Fruit fly (Drosophila melanogaster): ENCODE measurements around the gene MED24.
A peak's percentile ranks its signal among the peaks of the same experiment; 100 is the strongest.

Gene MED24

DNA sequence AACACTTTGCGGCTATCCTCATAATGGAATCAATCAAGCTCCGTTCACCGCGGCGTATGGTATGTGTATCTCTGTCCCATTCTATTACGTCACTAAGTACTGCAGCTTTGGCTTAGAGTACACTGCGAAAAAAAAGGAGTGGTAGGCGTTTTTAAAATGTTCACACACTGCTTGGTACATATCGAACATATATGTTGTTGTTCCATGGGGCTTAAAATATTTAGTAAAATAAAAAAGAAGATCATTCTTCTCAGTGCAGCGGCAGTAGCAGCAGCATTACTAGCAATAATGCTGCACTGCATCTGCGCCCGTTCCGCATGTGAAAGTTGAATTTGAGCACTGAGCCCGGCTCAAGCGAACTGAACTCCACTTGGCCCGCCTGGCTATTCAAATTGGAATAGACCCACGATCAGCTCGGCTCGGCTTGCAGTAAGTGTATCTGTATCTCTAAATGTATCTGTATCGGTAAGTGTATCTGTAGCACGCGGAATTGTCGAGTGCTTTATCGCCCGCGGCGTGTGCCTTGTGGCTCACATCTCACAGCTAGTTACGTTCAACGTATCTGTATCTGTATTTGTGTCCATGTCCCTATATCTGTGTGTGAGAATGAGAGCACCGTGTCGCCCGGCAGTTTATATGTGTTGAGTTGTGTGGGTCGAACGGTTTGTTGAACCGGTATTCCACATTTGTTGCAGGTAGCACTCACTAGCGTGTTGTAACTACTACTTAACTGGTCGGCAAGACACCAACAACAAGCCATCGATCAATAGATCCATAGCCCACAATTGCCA, 37.7 kb upstream of the MED24 start (continued):
- peak; percentile 34 for TF ChIP-seq grn (GFP tag; optimal IDR thresholded peaks at IDR 0.05)
- TF ChIP-seq Hsf (GFP tag; optimal IDR thresholded peaks at IDR 0.05): peak; percentile 44
- no peak for TF ChIP-seq bbx (GFP tag; IDR thresholded peaks at IDR 0.05; ENCODE audit: partially characterized antibody)
- TF ChIP-seq zen (tag; optimal IDR thresholded peaks at IDR 0.05): no peak
- no peak for TF ChIP-seq mirr (GFP tag; optimal IDR thresholded peaks at IDR 0.05)
- TF ChIP-seq NK7.1 (GFP tag; optimal IDR thresholded peaks at IDR 0.05): no peak
- no peak for TF ChIP-seq odd (GFP tag; optimal IDR thresholded peaks at IDR 0.05)
- peak; percentile 57 for TF ChIP-seq NfI (GFP tag; optimal IDR thresholded peaks at IDR 0.05)
- TF ChIP-seq grau (tag; optimal IDR thresholded peaks at IDR 0.05): peak; percentile 56
- no peak for TF ChIP-seq Nf-YB (GFP tag; optimal IDR thresholded peaks at IDR 0.05)
- TF ChIP-seq Gsc (GFP tag; IDR thresholded peaks at IDR 0.05): peak; percentile 46; the same call in 1 of the 2 replicates
- TF ChIP-seq CG12104 (GFP tag; optimal IDR thresholded peaks at IDR 0.05): no peak
- TF ChIP-seq MBD-R2 (GFP tag; IDR thresholded peaks at IDR 0.05): no peak
- TF ChIP-seq wor (GFP tag; IDR thresholded peaks at IDR 0.05): peak; percentile 39; the same call in 1 of the 2 replicates
- no peak for TF ChIP-seq da (GFP tag; optimal IDR thresholded peaks at IDR 0.05)
- peak; percentile 51 for TF ChIP-seq az2 (GFP tag; optimal IDR thresholded peaks at IDR 0.05)
- no peak for TF ChIP-seq vfl (GFP tag; optimal IDR thresholded peaks at IDR 0.05)
- no peak for TF ChIP-seq Hey (tag; optimal IDR thresholded peaks at IDR 0.05)
- TF ChIP-seq CG14667 (GFP tag; IDR thresholded peaks at IDR 0.05): no peak
- peak; percentile 32; the same call in 1 of the 3 replicates for TF ChIP-seq gce (GFP tag; IDR thresholded peaks at IDR 0.05)
- peak; percentile 19 for TF ChIP-seq CG10462 (GFP tag; optimal IDR thresholded peaks at IDR 0.05)
- peak; percentile 58 for TF ChIP-seq tin (GFP tag; optimal IDR thresholded peaks at IDR 0.05)
- TF ChIP-seq HLHmδ (GFP tag; optimal IDR thresholded peaks at IDR 0.05): no peak
- TF ChIP-seq Mrtf (GFP tag; IDR thresholded peaks at IDR 0.05): peak; percentile 53; the same call in 1 of the 3 replicates
- TF ChIP-seq maf-S (GFP tag; optimal IDR thresholded peaks at IDR 0.05): no peak
- TF ChIP-seq CG17829 (tag; optimal IDR thresholded peaks at IDR 0.05): no peak
- no peak for TF ChIP-seq Hr78 (GFP tag; optimal IDR thresholded peaks at IDR 0.05)
- no peak for TF ChIP-seq Fer2 (tag; optimal IDR thresholded peaks at IDR 0.05)
- TF ChIP-seq CG33557 (GFP tag; optimal IDR thresholded peaks at IDR 0.05): no peak
- peak; percentile 66; the same call in 1 of the 2 replicates for TF ChIP-seq ttk (GFP tag; IDR thresholded peaks at IDR 0.05)
- no peak for TF ChIP-seq nerfin-2 (GFP tag; IDR thresholded peaks at IDR 0.05; ENCODE audit: partially characterized antibody)
- no peak for TF ChIP-seq corto (GFP tag; optimal IDR thresholded peaks at IDR 0.05)
- no peak for TF ChIP-seq Oaz (GFP tag; IDR thresholded peaks at IDR 0.05)
- TF ChIP-seq jing (GFP tag; optimal IDR thresholded peaks at IDR 0.05): peak; percentile 65
- TF ChIP-seq H2.0 (GFP tag; IDR thresholded peaks at IDR 0.05): peak; percentile 72; the same call in 1 of the 2 replicates
- no peak for TF ChIP-seq Ravus (GFP tag; IDR thresholded peaks at IDR 0.05)
- TF ChIP-seq Sry-β (GFP tag; optimal IDR thresholded peaks at IDR 0.05): no peak
- TF ChIP-seq gro (GFP tag; optimal IDR thresholded peaks at IDR 0.05): no peak
- no peak for TF ChIP-seq CG12744 (GFP tag; optimal IDR thresholded peaks at IDR 0.05)
- TF ChIP-seq CG2199 (GFP tag; IDR thresholded peaks at IDR 0.05): 0 out of 3 replicates have a peak, but pooled peaks have one; percentile 15
- peak; percentile 53; the same call in 1 of the 3 replicates for TF ChIP-seq H15 (GFP tag; IDR thresholded peaks at IDR 0.05)
- peak; percentile 28 for TF ChIP-seq CG12236 (GFP tag; optimal IDR thresholded peaks at IDR 0.05)
- no peak for TF ChIP-seq luna (GFP tag; optimal IDR thresholded peaks at IDR 0.05)
- peak; percentile 65 for TF ChIP-seq Asciz (GFP tag; optimal IDR thresholded peaks at IDR 0.05)
- TF ChIP-seq otp (GFP tag; IDR thresholded peaks at IDR 0.05): peak; percentile 44; the same call in 1 of the 3 replicates
- no peak for TF ChIP-seq CG7987 (GFP tag; optimal IDR thresholded peaks at IDR 0.05)
- TF ChIP-seq CG9727 (GFP tag; optimal IDR thresholded peaks at IDR 0.05): peak; percentile 36
- TF ChIP-seq Pdp1 (GFP tag; optimal IDR thresholded peaks at IDR 0.05): peak in 1 of 2 experiments; percentile 63
- TF ChIP-seq Ptx1 (GFP tag; IDR thresholded peaks at IDR 0.05): peak; percentile 68

Measured in whole organism, embryonic.